Fruit fly (Drosophila melanogaster) whole organism, embryonic: Measurements from ENCODE around the gene Cyt-c1L.

Experiments used
- Blimp-1 ChIP-seq: fragments of 200-800 bp; sonication (Bioruptor generic); optimal IDR thresholded peaks from 3 replicates; lab custom pipeline; 2018; ENCODE audit warnings: missing biosample characterization, missing genetic modification characterization, mild to moderate bottlenecking, moderate library complexity, missing genetic modification reagents
- CG11247 ChIP-seq: fragments of 200-800 bp; sonication (Bioruptor generic); IDR thresholded peaks from 2 replicates; pipeline ENCODE4 v1.3.6; 2022; ENCODE audit warnings: missing biosample characterization, missing genetic modification characterization
- CG12155 ChIP-seq: fragments of 200-800 bp; sonication (Bioruptor generic); optimal IDR thresholded peaks from 3 replicates; lab custom pipeline; 2016; ENCODE audit warnings: missing biosample characterization, missing genetic modification characterization
- CG1529 ChIP-seq: fragments of 200-800 bp; sonication (Bioruptor generic); optimal IDR thresholded peaks from 3 replicates; lab custom pipeline; 2018; ENCODE audit warnings: missing biosample characterization, missing genetic modification characterization
- CG16863 ChIP-seq: fragments of 200-800 bp; sonication (Bioruptor generic); optimal IDR thresholded peaks from 3 replicates; lab custom pipeline; 2016; ENCODE audit warnings: missing biosample characterization, missing genetic modification characterization
- CG17328 ChIP-seq: fragments of 200-800 bp; sonication (Bioruptor generic); IDR thresholded peaks from 2 replicates; pipeline ENCODE4 v1.3.6; 2022; ENCODE audit warnings: missing biosample characterization, missing genetic modification characterization
- CG1832 ChIP-seq: fragments of 200-800 bp; sonication (Bioruptor generic); optimal IDR thresholded peaks from 2 replicates; lab custom pipeline; 2017; ENCODE audit warnings: missing biosample characterization, mild to moderate bottlenecking, missing genetic modification characterization, inconsistent platforms
- CG30403 ChIP-seq: fragments of 200-800 bp; sonication (Bioruptor generic); optimal IDR thresholded peaks from 3 replicates; lab custom pipeline; 2016; ENCODE audit warnings: missing biosample characterization, missing genetic modification characterization
- CG31224 ChIP-seq: fragments of 200-800 bp; sonication (Bioruptor generic); IDR thresholded peaks from 2 replicates; pipeline ENCODE4 v1.3.6; 2022; ENCODE audit warnings: missing biosample characterization, missing genetic modification characterization
- CG31388 ChIP-seq: fragments of 200-800 bp; sonication (Bioruptor generic); optimal IDR thresholded peaks from 2 replicates; lab custom pipeline; 2016; ENCODE audit warnings: missing biosample characterization, missing genetic modification characterization
- CG31441 ChIP-seq: fragments of 200-800 bp; sonication (Bioruptor generic); IDR thresholded peaks from 2 replicates; pipeline ENCODE4 v1.3.6; 2022; ENCODE audit warnings: missing biosample characterization, missing genetic modification characterization
- CG32532 ChIP-seq: fragments of 200-800 bp; sonication (Bioruptor generic); IDR thresholded peaks from 2 replicates; pipeline ENCODE4 v1.3.6; 2022; ENCODE audit warnings: missing biosample characterization, missing genetic modification characterization
- CG33557 ChIP-seq: fragments of 200-800 bp; sonication (Bioruptor generic); optimal IDR thresholded peaks from 2 replicates; lab custom pipeline; 2019; ENCODE audit warnings: missing biosample characterization, mild to moderate bottlenecking, missing genetic modification characterization, moderate library complexity
- CG3407 ChIP-seq: fragments of 200-800 bp; sonication (Bioruptor generic); optimal IDR thresholded peaks from 2 replicates; lab custom pipeline; 2018; ENCODE audit warnings: missing biosample characterization, mild to moderate bottlenecking, missing genetic modification characterization
- CG6689 ChIP-seq: fragments of 200-800 bp; sonication (Bioruptor generic); IDR thresholded peaks from 2 replicates; pipeline ENCODE4 v1.3.6; 2022; ENCODE audit warnings: missing biosample characterization, missing genetic modification characterization
- CG6765 ChIP-seq: fragments of 200-800 bp; sonication (Bioruptor generic); optimal IDR thresholded peaks from 3 replicates; lab custom pipeline; 2017; ENCODE audit warnings: missing biosample characterization, mild to moderate bottlenecking, missing genetic modification characterization
- CG7745 ChIP-seq: fragments of 200-800 bp; sonication (Bioruptor generic); optimal IDR thresholded peaks from 2 replicates; lab custom pipeline; 2018; ENCODE audit warnings: missing biosample characterization, mild to moderate bottlenecking, missing genetic modification characterization, moderate library complexity
- CG7987 ChIP-seq: fragments of 200-800 bp; sonication (Bioruptor generic); optimal IDR thresholded peaks from 2 replicates; lab custom pipeline; 2018; ENCODE audit warnings: missing biosample characterization, mild to moderate bottlenecking, missing genetic modification characterization, moderate library complexity
- CG9609 ChIP-seq: fragments of 200-800 bp; sonication (Bioruptor generic); optimal IDR thresholded peaks from 3 replicates; lab custom pipeline; 2016; ENCODE audit warnings: missing biosample characterization, missing genetic modification characterization
- Dbx ChIP-seq: fragments of 200-800 bp; sonication (Bioruptor generic); IDR thresholded peaks from 3 replicates; pipeline ENCODE4 v1.3.6; 2022; ENCODE audit warnings: missing biosample characterization, missing genetic modification characterization
- Dip2 ChIP-seq: fragments of 200-800 bp; sonication (Bioruptor generic); IDR thresholded peaks from 2 replicates; pipeline ENCODE4 v1.3.6; 2022; ENCODE audit warnings: missing biosample characterization, missing genetic modification characterization
- HHEX ChIP-seq: fragments of 200-800 bp; sonication (Bioruptor generic); optimal IDR thresholded peaks from 3 replicates; lab custom pipeline; 2017; ENCODE audit warnings: missing biosample characterization, mild to moderate bottlenecking, missing genetic modification characterization, missing genetic modification reagents
- Hr39 ChIP-seq: fragments of >200 bp; optimal IDR thresholded peaks from 2 replicates; lab custom pipeline; 2017
- Jarid2 ChIP-seq: fragments of 200-800 bp; sonication (Bioruptor generic); optimal IDR thresholded peaks from 3 replicates; lab custom pipeline; 2017; ENCODE audit warnings: mild to moderate bottlenecking, missing biosample characterization, missing genetic modification reagents, missing genetic modification characterization
- Max ChIP-seq: fragments of 200-800 bp; sonication (Bioruptor generic); optimal IDR thresholded peaks from 2 replicates; lab custom pipeline; 2016; ENCODE audit warnings: missing biosample characterization, mild to moderate bottlenecking, missing genetic modification characterization
- Meics ChIP-seq: fragments of 200-800 bp; sonication (Bioruptor generic); optimal IDR thresholded peaks from 2 replicates; lab custom pipeline; 2017; ENCODE audit warnings: missing biosample characterization, mild to moderate bottlenecking, missing genetic modification characterization
- NC2β ChIP-seq: fragments of 200-800 bp; sonication (Bioruptor generic); optimal IDR thresholded peaks from 2 replicates; lab custom pipeline; 2016; ENCODE audit warnings: missing biosample characterization, missing genetic modification characterization
- Rfx ChIP-seq: fragments of 200-800 bp; sonication (Bioruptor generic); IDR thresholded peaks from 2 replicates; pipeline ENCODE4 v1.3.6; 2022; ENCODE audit warnings: missing biosample characterization, missing genetic modification characterization
- cas ChIP-seq: fragments of 200-800 bp; sonication (Bioruptor generic); IDR thresholded peaks from 2 replicates; pipeline ENCODE4 v1.3.6; 2022; ENCODE audit warnings: missing biosample characterization, missing genetic modification characterization
- cg ChIP-seq: fragments of 200-800 bp; sonication (Bioruptor generic); optimal IDR thresholded peaks from 3 replicates; lab custom pipeline; 2019; ENCODE audit warnings: missing biosample characterization, mild to moderate bottlenecking, missing genetic modification characterization, moderate library complexity
- chinmo ChIP-seq: fragments of 200-800 bp; sonication (Bioruptor generic); IDR thresholded peaks from 4 replicates; pipeline ENCODE4 v1.3.6; 2022; ENCODE audit warnings: missing biosample characterization, missing genetic modification characterization; ENCODE audit not compliant: partially characterized antibody
- crp ChIP-seq, 2 experiments: fragments of 200-800 bp; sonication (Bioruptor generic); optimal IDR thresholded peaks; 2 replicates in 1 of 2; 3 replicates in 1 of 2; lab custom pipeline; 2017; ENCODE audit warnings: missing biosample characterization in 2 of 2, missing genetic modification characterization in 2 of 2, mild to moderate bottlenecking in 1 of 2, moderate library complexity in 1 of 2
- dan ChIP-seq: fragments of 200-800 bp; sonication (Bioruptor generic); IDR thresholded peaks from 2 replicates; pipeline ENCODE4 v1.3.6; 2022; ENCODE audit warnings: missing biosample characterization, missing genetic modification characterization
- emc ChIP-seq: fragments of 200-800 bp; sonication (Bioruptor generic); optimal IDR thresholded peaks from 2 replicates; lab custom pipeline; 2016; ENCODE audit warnings: missing biosample characterization, missing genetic modification characterization
- ewg ChIP-seq: fragments of 200-800 bp; sonication (Bioruptor generic); optimal IDR thresholded peaks from 3 replicates; lab custom pipeline; 2017; ENCODE audit warnings: mild to moderate bottlenecking, missing biosample characterization, missing genetic modification reagents, missing genetic modification characterization
- fd64A ChIP-seq: fragments of 200-800 bp; sonication (Bioruptor generic); optimal IDR thresholded peaks from 3 replicates; lab custom pipeline; 2018; ENCODE audit warnings: missing biosample characterization, mild to moderate bottlenecking, missing genetic modification characterization
- gcm2 ChIP-seq: fragments of 200-800 bp; sonication (Bioruptor generic); optimal IDR thresholded peaks from 2 replicates; lab custom pipeline; 2016; ENCODE audit warnings: missing biosample characterization, missing genetic modification characterization
- hbn ChIP-seq: fragments of 200-800 bp; sonication (Bioruptor generic); IDR thresholded peaks from 2 replicates; pipeline ENCODE4 v1.3.6; 2022; ENCODE audit warnings: missing biosample characterization, missing genetic modification characterization; ENCODE audit not compliant: partially characterized antibody
- inv ChIP-seq: fragments of 200-800 bp; sonication (Bioruptor generic); IDR thresholded peaks from 2 replicates; pipeline ENCODE4 v1.3.6; 2022; ENCODE audit warnings: missing biosample characterization, missing genetic modification characterization; ENCODE audit not compliant: partially characterized antibody
- kay ChIP-seq: fragments of 200-800 bp; sonication (Bioruptor generic); optimal IDR thresholded peaks from 2 replicates; lab custom pipeline; 2016; ENCODE audit warnings: missing biosample characterization, missing genetic modification characterization
- lola ChIP-seq, 3 experiments: fragments of >200 bp in 2 of 3; fragments of 200-800 bp in 1 of 3; sonication (Bioruptor generic) in 1 of 3; optimal IDR thresholded peaks; 2 replicates each; lab custom pipeline; 2017 to 2019; ENCODE audit warnings: missing biosample characterization in 3 of 3, missing genetic modification characterization in 3 of 3, mild to moderate bottlenecking in 1 of 3, moderate library complexity in 1 of 3
- maf-S ChIP-seq: fragments of 200-800 bp; sonication (Bioruptor generic); optimal IDR thresholded peaks from 2 replicates; lab custom pipeline; 2016; ENCODE audit warnings: missing biosample characterization, missing genetic modification characterization
- mirr ChIP-seq: fragments of 200-800 bp; sonication (Bioruptor generic); optimal IDR thresholded peaks from 3 replicates; lab custom pipeline; 2018; ENCODE audit warnings: missing biosample characterization, mild to moderate bottlenecking, missing genetic modification characterization
- nerfin-2 ChIP-seq: fragments of 200-800 bp; sonication (Bioruptor generic); IDR thresholded peaks from 2 replicates; pipeline ENCODE4 v1.3.6; 2022; ENCODE audit warnings: missing biosample characterization, missing genetic modification characterization; ENCODE audit not compliant: partially characterized antibody
- nmo ChIP-seq: fragments of 200-800 bp; sonication (Bioruptor generic); optimal IDR thresholded peaks from 2 replicates; lab custom pipeline; 2018; ENCODE audit warnings: missing biosample characterization, mild to moderate bottlenecking, missing genetic modification characterization, moderate library complexity
- oc ChIP-seq: fragments of 200-800 bp; sonication (Bioruptor generic); optimal IDR thresholded peaks from 2 replicates; lab custom pipeline; 2018; ENCODE audit warnings: missing biosample characterization, mild to moderate bottlenecking, missing genetic modification characterization, moderate library complexity
- pnt ChIP-seq: fragments of 200-800 bp; sonication (Bioruptor generic); optimal IDR thresholded peaks from 3 replicates; lab custom pipeline; 2016; ENCODE audit warnings: missing biosample characterization, missing genetic modification characterization
- sim ChIP-seq: fragments of 200-800 bp; sonication (Bioruptor generic); IDR thresholded peaks from 2 replicates; pipeline ENCODE4 v1.3.6; 2022; ENCODE audit warnings: missing biosample characterization, missing genetic modification characterization
- vnd ChIP-seq: fragments of 200-800 bp; sonication (Bioruptor generic); IDR thresholded peaks from 3 replicates; pipeline ENCODE4 v1.3.6; 2022; ENCODE audit warnings: missing biosample characterization, missing genetic modification characterization; ENCODE audit not compliant: partially characterized antibody

Gene Cyt-c1L

dm6 chr3R:29210542-29211393 is 6.8 kb upstream of the Cyt-c1L start (continued):
- TF ChIP-seq CG30403 (GFP tag; lab: Kevin White, UChicago): peak; percentile 9
- TF ChIP-seq mirr: no peak
- TF ChIP-seq inv (GFP tag; lab: Robert Waterston, UW): no peak
- no peak for TF ChIP-seq crp (GFP tag; optimal IDR thresholded peaks at IDR 0.05; lab: Kevin White, UChicago)
- no peak for TF ChIP-seq CG7987 (GFP tag; lab: Kevin White, UChicago)
- TF ChIP-seq HHEX (GFP tag; lab: Kevin White, UChicago): no peak
- TF ChIP-seq cg (GFP tag; lab: Kevin White, UChicago): no peak
- TF ChIP-seq CG9609 (GFP tag; lab: Kevin White, UChicago): no peak
- TF ChIP-seq pnt: no peak
- no peak for TF ChIP-seq emc (GFP tag; lab: Kevin White, UChicago)
- TF ChIP-seq sim (GFP tag; lab: Robert Waterston, UW): no peak
- no peak for TF ChIP-seq CG1832 (GFP tag; lab: Kevin White, UChicago)
- TF ChIP-seq Max (GFP tag; lab: Kevin White, UChicago): no peak
- no peak for TF ChIP-seq CG1529
- no peak for TF ChIP-seq CG11247 (GFP tag; lab: Robert Waterston, UW)
- TF ChIP-seq hbn (GFP tag; lab: Robert Waterston, UW): no peak
- peak; percentile 27 for TF ChIP-seq nmo (GFP tag; lab: Kevin White, UChicago)
- no peak for TF ChIP-seq gcm2 (GFP tag; lab: Kevin White, UChicago)
- no peak for TF ChIP-seq nerfin-2 (GFP tag; lab: Robert Waterston, UW)
- no peak for TF ChIP-seq Rfx (GFP tag; lab: Robert Waterston, UW)
- no peak for TF ChIP-seq maf-S (GFP tag; lab: Kevin White, UChicago)
- TF ChIP-seq dan (GFP tag; lab: Robert Waterston, UW): no peak
- TF ChIP-seq chinmo (GFP tag; lab: Robert Waterston, UW): no peak
- no peak for TF ChIP-seq CG16863 (GFP tag; lab: Kevin White, UChicago)
- TF ChIP-seq CG6765 (GFP tag; lab: Kevin White, UChicago): no peak
- no peak for TF ChIP-seq CG31388 (GFP tag; lab: Kevin White, UChicago)
- TF ChIP-seq CG32532: no peak
- TF ChIP-seq Dip2 (GFP tag; lab: Robert Waterston, UW): no peak
- no peak for TF ChIP-seq oc (tag; lab: Kevin White, UChicago)
- TF ChIP-seq CG31441 (GFP tag; lab: Robert Waterston, UW): peak; percentile 48
- no peak for TF ChIP-seq CG12155 (GFP tag; lab: Kevin White, UChicago)
- no peak for TF ChIP-seq NC2β (GFP tag; lab: Kevin White, UChicago)
- peak in 1 of 3 experiments; percentile 70 for TF ChIP-seq lola (GFP tag; optimal IDR thresholded peaks at IDR 0.05; lab: Kevin White, UChicago)
- no peak for TF ChIP-seq Meics (GFP tag; lab: Kevin White, UChicago)
- TF ChIP-seq cas (GFP tag; lab: Robert Waterston, UW): no peak
- TF ChIP-seq CG6689 (GFP tag; lab: Robert Waterston, UW): peak; percentile 30; the same call in 1 of the 2 replicates
- TF ChIP-seq CG17328 (GFP tag; lab: Robert Waterston, UW): 0 out of 2 replicates have a peak, but pooled peaks have one; percentile 35
- peak; percentile 7 for TF ChIP-seq CG33557
- TF ChIP-seq Blimp-1 (GFP tag; lab: Kevin White, UChicago): no peak
- TF ChIP-seq CG7745 (tag; lab: Kevin White, UChicago): no peak
- no peak for TF ChIP-seq CG31224 (GFP tag; lab: Robert Waterston, UW)
- no peak for TF ChIP-seq vnd (GFP tag; lab: Robert Waterston, UW)
- TF ChIP-seq CG3407 (GFP tag; lab: Kevin White, UChicago): no peak
- TF ChIP-seq Hr39: no peak
- TF ChIP-seq ewg: no peak
- no peak for TF ChIP-seq Dbx (GFP tag; lab: Robert Waterston, UW)
- TF ChIP-seq fd64A (GFP tag; lab: Kevin White, UChicago): no peak
- no peak for TF ChIP-seq kay
- TF ChIP-seq Jarid2: no peak
